Worm (Caenorhabditis elegans): Measurements from ENCODE around the gene cyp-35A2.

DNA sequence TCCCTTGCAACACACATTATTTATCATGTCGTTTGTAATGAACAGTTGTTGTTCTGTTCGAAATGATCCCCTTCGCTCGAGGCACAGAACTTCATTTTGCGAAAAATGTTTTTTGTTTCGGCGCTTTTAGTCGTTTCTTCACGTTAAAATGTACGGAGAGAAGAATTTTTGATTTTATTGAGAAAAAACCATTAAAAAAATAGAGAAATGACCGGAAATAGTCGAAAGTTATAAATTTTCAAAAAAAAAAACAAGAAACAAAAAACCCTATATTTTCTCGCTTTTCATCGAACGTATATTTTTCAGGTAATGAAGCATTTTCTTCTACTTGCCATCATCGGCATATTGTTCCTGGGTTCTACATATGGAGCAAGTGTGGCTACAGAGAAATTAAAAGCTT, 31.7 kb downstream of the cyp-35A2 start, which contains the start of gene F10G2.1:
- TF ChIP-seq blmp-1 (tag; optimal IDR thresholded peaks at IDR 0.05) (no peak), lin-13 (tag; optimal IDR thresholded peaks at IDR 0.05) (no peak), ztf-11 (tag; optimal IDR thresholded peaks at IDR 0.05) (no peak), ces-1 (GFP tag; optimal IDR thresholded peaks at IDR 0.05) (no peak)

All from whole organism, mixed stage, embryonic.